Worm (Caenorhabditis elegans) whole organism, mixed stage, embryonic: ENCODE data around the gene pezo-1.

Experiments
- M03D4.4 ChIP-seq: sonication (generic microtip); optimal IDR thresholded peaks from 2 replicates; lab custom pipeline; 2017; ENCODE audit warnings: mild to moderate bottlenecking, missing genetic modification characterization, missing compliant biosample characterization
- ceh-39 ChIP-seq: fragments of 150-350 bp; optimal IDR thresholded peaks from 2 replicates; lab custom pipeline; 2014; ENCODE audit warnings: missing biosample characterization, missing genetic modification characterization
- ceh-43 ChIP-seq: fragments of 200-800 bp; sonication (Bioruptor generic); optimal IDR thresholded peaks from 2 replicates; lab custom pipeline; 2018; ENCODE audit warnings: mild to moderate bottlenecking, missing genetic modification characterization, moderate library complexity, missing compliant biosample characterization
- ceh-83 ChIP-seq: fragments of 200-800 bp; sonication (Bioruptor generic); optimal IDR thresholded peaks from 2 replicates; lab custom pipeline; 2018; ENCODE audit warnings: mild to moderate bottlenecking, missing genetic modification characterization, missing compliant biosample characterization
- ces-1 ChIP-seq: fragments of 150-350 bp; optimal IDR thresholded peaks from 2 replicates; lab custom pipeline; 2014; ENCODE audit warnings: missing biosample characterization, missing genetic modification reagents, missing genetic modification characterization
- cnd-1 ChIP-seq: fragments of 200-800 bp; sonication (Bioruptor generic); optimal IDR thresholded peaks from 2 replicates; lab custom pipeline; 2018; ENCODE audit warnings: mild to moderate bottlenecking, missing genetic modification characterization, missing compliant biosample characterization
- elt-3 ChIP-seq: fragments of 150-350 bp; optimal IDR thresholded peaks from 2 replicates; lab custom pipeline; 2014; ENCODE audit warnings: missing biosample characterization, missing genetic modification characterization
- flh-1 ChIP-seq: fragments of 200-800 bp; sonication (Bioruptor generic); optimal IDR thresholded peaks from 2 replicates; lab custom pipeline; 2018; ENCODE audit warnings: mild to moderate bottlenecking, missing genetic modification characterization, moderate library complexity, missing compliant biosample characterization
- lin-13 ChIP-seq: fragments of 150-350 bp; optimal IDR thresholded peaks from 2 replicates; lab custom pipeline; 2014; ENCODE audit warnings: missing biosample characterization, missing genetic modification characterization
- lin-32 ChIP-seq: fragments of 200-800 bp; sonication (Bioruptor generic); optimal IDR thresholded peaks from 2 replicates; lab custom pipeline; 2018; ENCODE audit warnings: mild to moderate bottlenecking, missing genetic modification characterization, missing compliant biosample characterization
- lsy-2 ChIP-seq: fragments of 150-350 bp; optimal IDR thresholded peaks from 2 replicates; lab custom pipeline; 2014; ENCODE audit warnings: missing biosample characterization, missing genetic modification characterization
- mab-5 ChIP-seq: fragments of 150-350 bp; optimal IDR thresholded peaks from 2 replicates; lab custom pipeline; 2014; ENCODE audit warnings: missing biosample characterization, missing genetic modification characterization
- mep-1 ChIP-seq: fragments of 150-350 bp; optimal IDR thresholded peaks from 2 replicates; lab custom pipeline; 2017; ENCODE audit warnings: missing biosample characterization, missing genetic modification reagents, missing genetic modification characterization, inconsistent platforms
- mls-2 ChIP-seq: sonication (generic microtip); optimal IDR thresholded peaks from 2 replicates; lab custom pipeline; 2016; ENCODE audit warnings: mild to moderate bottlenecking, missing genetic modification characterization, moderate library complexity, missing compliant biosample characterization
- nhr-12 ChIP-seq: fragments of 150-350 bp; optimal IDR thresholded peaks from 2 replicates; lab custom pipeline; 2014; ENCODE audit warnings: missing biosample characterization, missing genetic modification characterization
- nhr-2 ChIP-seq: fragments of 150-350 bp; optimal IDR thresholded peaks from 2 replicates; lab custom pipeline; 2014; ENCODE audit warnings: missing biosample characterization, missing genetic modification characterization
- nhr-237 ChIP-seq: fragments of 150-350 bp; optimal IDR thresholded peaks from 2 replicates; lab custom pipeline; 2014; ENCODE audit warnings: missing biosample characterization, missing genetic modification characterization
- nhr-28 ChIP-seq: fragments of 150-350 bp; optimal IDR thresholded peaks from 2 replicates; lab custom pipeline; 2014; ENCODE audit warnings: missing biosample characterization, missing genetic modification characterization
- nhr-76 ChIP-seq: sonication (generic microtip); optimal IDR thresholded peaks from 2 replicates; lab custom pipeline; 2017; ENCODE audit warnings: missing biosample characterization, missing genetic modification characterization
- sem-2 ChIP-seq: fragments of 200-800 bp; sonication (Bioruptor generic); optimal IDR thresholded peaks from 2 replicates; lab custom pipeline; 2018; ENCODE audit warnings: mild to moderate bottlenecking, missing genetic modification characterization, missing compliant biosample characterization
- snpc-4 ChIP-seq: fragments of 150-350 bp; optimal IDR thresholded peaks from 2 replicates; lab custom pipeline; 2014; ENCODE audit warnings: missing biosample characterization, missing genetic modification characterization
- sptf-1 ChIP-seq: sonication (generic microtip); optimal IDR thresholded peaks from 2 replicates; lab custom pipeline; 2017; ENCODE audit warnings: mild to moderate bottlenecking, missing genetic modification characterization, moderate library complexity, missing compliant biosample characterization
- tbx-8 ChIP-seq: fragments of 200-800 bp; sonication (Bioruptor generic); optimal IDR thresholded peaks from 2 replicates; lab custom pipeline; 2018; ENCODE audit warnings: mild to moderate bottlenecking, missing genetic modification characterization, moderate library complexity, missing compliant biosample characterization
- unc-120 ChIP-seq: sonication (generic microtip); optimal IDR thresholded peaks from 2 replicates; lab custom pipeline; 2017; ENCODE audit warnings: missing genetic modification characterization, missing compliant biosample characterization; ENCODE audit not compliant: poor library complexity, severe bottlenecking
- unc-39 ChIP-seq: fragments of 150-350 bp; optimal IDR thresholded peaks from 2 replicates; lab custom pipeline; 2014; ENCODE audit warnings: missing biosample characterization, missing genetic modification characterization
- unc-62 ChIP-seq: fragments of 150-350 bp; optimal IDR thresholded peaks from 2 replicates; lab custom pipeline; 2014; ENCODE audit warnings: missing biosample characterization, missing genetic modification reagents, missing genetic modification characterization
- zip-8 ChIP-seq: fragments of 150-350 bp; optimal IDR thresholded peaks from 2 replicates; lab custom pipeline; 2014; ENCODE audit warnings: missing biosample characterization, missing genetic modification characterization
- ztf-11 ChIP-seq: fragments of 150-350 bp; optimal IDR thresholded peaks from 2 replicates; lab custom pipeline; 2014; ENCODE audit warnings: missing biosample characterization, missing genetic modification characterization

pezo-1 gene

DNA sequence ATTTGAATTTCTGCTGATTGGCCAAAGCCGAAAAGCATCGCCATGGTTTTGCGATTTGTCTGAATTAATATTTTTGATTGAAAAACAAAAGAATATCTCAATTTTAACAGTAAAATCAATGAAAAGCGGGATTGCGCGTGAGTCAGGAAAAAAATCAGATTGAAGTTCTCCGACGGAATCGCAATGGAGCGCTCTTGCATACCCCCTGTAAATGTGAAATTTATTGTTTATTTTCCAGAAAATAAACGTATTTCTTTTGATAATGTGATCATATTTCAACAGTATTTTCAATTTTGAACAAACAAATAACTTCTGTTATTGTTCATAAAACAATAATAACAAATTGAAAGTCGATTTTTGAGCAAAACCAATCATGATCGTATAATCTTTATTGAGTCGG lies 24.7 kb downstream of the pezo-1 start, which contains the start of gene vps-26:
Gene vps-26, minus strand, starts transcription at position 200 of the 400 bp plus-strand sequence.
- TF ChIP-seq nhr-12 (tag; lab: Kevin White, UChicago) (no peak), mep-1 (tag; lab: Kevin White, UChicago) (peak; percentile 7), lin-13 (tag; lab: Kevin White, UChicago) (no peak), elt-3 (no peak), nhr-2 (tag; lab: Kevin White, UChicago) (no peak), mls-2 (tag; lab: Kevin White, UChicago) (no peak), ceh-83 (GFP tag; lab: Kevin White, UChicago) (no peak), ces-1 (peak; percentile 5), cnd-1 (tag; lab: Kevin White, UChicago) (no peak), unc-62 (GFP tag; lab: Kevin White, UChicago) (no peak), nhr-28 (tag; lab: Kevin White, UChicago) (no peak)

ce11 chrIV:9339205-9339604 lies 27.1 kb downstream of the pezo-1 start, which contains the start of gene T20D3.6:
Gene T20D3.6, minus strand, starts transcription at chrIV:9339305.
- no peak for TF ChIP-seq nhr-28 (tag; lab: Kevin White, UChicago)
- TF ChIP-seq ceh-39 (tag; lab: Kevin White, UChicago) = no peak
- TF ChIP-seq zip-8 (tag; lab: Kevin White, UChicago) = no peak
- no peak for TF ChIP-seq lin-32 (GFP tag; lab: Kevin White, UChicago)
- TF ChIP-seq ceh-43 (GFP tag; lab: Kevin White, UChicago) = no peak
- no peak for TF ChIP-seq nhr-237 (tag; lab: Kevin White, UChicago)
- no peak for TF ChIP-seq nhr-76 (tag; lab: Kevin White, UChicago)
- TF ChIP-seq tbx-8 (GFP tag; lab: Kevin White, UChicago) = no peak
- no peak for TF ChIP-seq lin-13 (tag; lab: Kevin White, UChicago)
- no peak for TF ChIP-seq cnd-1 (tag; lab: Kevin White, UChicago)
- no peak for TF ChIP-seq unc-62 (GFP tag; lab: Kevin White, UChicago)
- TF ChIP-seq unc-120 (tag; lab: Kevin White, UChicago) = no peak
- no peak for TF ChIP-seq elt-3
- TF ChIP-seq ces-1 = no peak
- no peak for TF ChIP-seq flh-1 (GFP tag; lab: Kevin White, UChicago)
- TF ChIP-seq sptf-1 (tag; lab: Kevin White, UChicago) = no peak
- no peak for TF ChIP-seq nhr-12 (tag; lab: Kevin White, UChicago)
- no peak for TF ChIP-seq nhr-2 (tag; lab: Kevin White, UChicago)
- no peak for TF ChIP-seq unc-39
- TF ChIP-seq, all 35 proteins: peak for 0

DNA sequence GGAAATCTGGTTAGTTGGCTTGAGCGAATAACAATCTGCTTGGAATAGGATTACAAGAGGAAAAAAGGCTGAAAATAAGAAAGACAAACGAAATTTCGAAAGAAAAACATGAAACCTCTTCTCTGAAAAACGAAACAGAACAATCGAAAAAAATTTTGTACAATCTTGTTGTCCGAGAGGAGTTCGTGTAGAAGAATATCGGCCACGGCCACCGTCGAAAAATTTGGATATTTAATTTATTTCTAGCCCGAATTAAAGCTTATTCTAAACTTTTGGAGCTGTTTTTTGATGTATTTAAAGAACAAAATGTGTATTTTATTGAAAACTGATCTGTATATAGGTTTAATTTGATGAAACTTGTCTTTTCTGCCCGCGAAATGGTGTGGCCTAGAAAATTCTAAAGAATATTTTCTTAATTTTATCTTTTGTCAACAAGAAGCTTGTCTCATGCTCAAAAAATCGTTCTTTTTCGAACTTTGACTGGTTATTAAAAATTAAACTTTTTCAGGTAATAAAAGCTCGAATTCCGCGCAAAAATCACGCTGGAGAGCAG lies 29.7 kb downstream of the pezo-1 start, which contains the start of gene T20D3.5:
Gene T20D3.5, plus strand, starts transcription at position 503 of the 553 bp plus-strand sequence.
- no peak for TF ChIP-seq M03D4.4 (tag; lab: Kevin White, UChicago)
- TF ChIP-seq mab-5 (tag; lab: Kevin White, UChicago) = no peak
- TF ChIP-seq lsy-2 (tag; lab: Kevin White, UChicago) = no peak
- TF ChIP-seq nhr-12 (tag; lab: Kevin White, UChicago) = no peak
- TF ChIP-seq tbx-8 (GFP tag; lab: Kevin White, UChicago) = no peak
- no peak for TF ChIP-seq snpc-4 (tag; lab: Kevin White, UChicago)
- TF ChIP-seq ztf-11 (tag; lab: Kevin White, UChicago) = no peak
- TF ChIP-seq ceh-43 (GFP tag; lab: Kevin White, UChicago) = no peak
- no peak for TF ChIP-seq elt-3
- TF ChIP-seq cnd-1 (tag; lab: Kevin White, UChicago) = no peak
- no peak for TF ChIP-seq flh-1 (GFP tag; lab: Kevin White, UChicago)
- no peak for TF ChIP-seq ceh-39 (tag; lab: Kevin White, UChicago)

DNA sequence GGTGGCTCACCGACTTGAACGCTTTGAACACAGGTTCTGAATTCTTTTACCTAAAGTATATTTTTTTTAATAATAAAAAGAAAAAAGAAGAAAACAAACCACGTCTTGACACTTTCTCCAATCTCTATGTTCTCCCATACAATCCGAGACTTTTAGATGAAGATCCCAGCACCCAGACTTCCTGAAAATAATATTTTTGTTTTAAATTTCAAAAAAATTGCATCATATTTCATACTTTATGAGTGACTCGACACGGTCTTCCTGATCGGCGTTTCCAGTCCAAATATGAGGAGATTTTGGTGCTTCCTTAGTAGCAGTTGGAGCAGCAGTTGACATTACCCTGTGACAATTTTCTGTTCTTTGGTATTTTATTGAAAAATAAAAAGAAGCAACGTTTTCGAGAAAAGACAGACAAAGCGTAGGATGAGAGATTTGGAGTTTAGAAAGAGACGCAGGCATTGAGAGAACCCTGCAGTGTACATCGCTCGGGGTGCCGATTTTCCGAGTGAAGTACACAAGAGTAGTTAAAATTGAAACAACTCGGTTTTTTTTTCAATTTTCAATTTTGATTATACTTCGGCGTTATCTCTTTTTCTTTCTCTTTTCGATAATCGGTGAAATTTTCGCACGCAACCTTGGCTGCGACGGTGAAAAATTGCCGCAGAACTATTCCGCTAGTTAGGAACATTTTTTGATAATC lies 30.6 kb downstream of the pezo-1 start, which contains the start of the genes coa-4 and T20D3.14:
Gene coa-4, minus strand, starts transcription at position 51 of the 700 bp plus-strand sequence.
Gene T20D3.14, minus strand, starts transcription at position 358 of the 700 bp plus-strand sequence.
- no peak for TF ChIP-seq ceh-43 (GFP tag; lab: Kevin White, UChicago)
- TF ChIP-seq sptf-1 (tag; lab: Kevin White, UChicago) = no peak
- no peak for TF ChIP-seq lsy-2 (tag; lab: Kevin White, UChicago)
- TF ChIP-seq nhr-76 (tag; lab: Kevin White, UChicago) = no peak
- TF ChIP-seq mls-2 (tag; lab: Kevin White, UChicago) = no peak
- no peak for TF ChIP-seq ceh-83 (GFP tag; lab: Kevin White, UChicago)
- TF ChIP-seq cnd-1 (tag; lab: Kevin White, UChicago) = no peak
- TF ChIP-seq lin-32 (GFP tag; lab: Kevin White, UChicago) = no peak
- no peak for TF ChIP-seq nhr-12 (tag; lab: Kevin White, UChicago)
- TF ChIP-seq mep-1 (tag; lab: Kevin White, UChicago) = no peak
- no peak for TF ChIP-seq ztf-11 (tag; lab: Kevin White, UChicago)
- TF ChIP-seq sem-2 (GFP tag; lab: Kevin White, UChicago) = no peak
- TF ChIP-seq nhr-237 (tag; lab: Kevin White, UChicago) = no peak
- no peak for TF ChIP-seq lin-13 (tag; lab: Kevin White, UChicago)
